Worm (Caenorhabditis elegans) whole organism, mixed stage, embryonic: ENCODE results near the gene gpa-4.

Source experiments
- ces-1 ChIP-seq: fragments of 150-350 bp; optimal IDR thresholded peaks from 2 replicates; lab custom pipeline; 2014; ENCODE audit warnings: missing biosample characterization, missing genetic modification reagents, missing genetic modification characterization
- elt-3 ChIP-seq: fragments of 150-350 bp; optimal IDR thresholded peaks from 2 replicates; lab custom pipeline; 2014; ENCODE audit warnings: missing biosample characterization, missing genetic modification characterization
- lin-32 ChIP-seq: fragments of 200-800 bp; sonication (Bioruptor generic); optimal IDR thresholded peaks from 2 replicates; lab custom pipeline; 2018; ENCODE audit warnings: mild to moderate bottlenecking, missing genetic modification characterization, missing compliant biosample characterization
- lsy-2 ChIP-seq: fragments of 150-350 bp; optimal IDR thresholded peaks from 2 replicates; lab custom pipeline; 2014; ENCODE audit warnings: missing biosample characterization, missing genetic modification characterization
- nhr-76 ChIP-seq: sonication (generic microtip); optimal IDR thresholded peaks from 2 replicates; lab custom pipeline; 2017; ENCODE audit warnings: missing biosample characterization, missing genetic modification characterization
- pha-4 ChIP-seq: fragments of 150-350 bp; optimal IDR thresholded peaks from 2 replicates; lab custom pipeline; 2018; ENCODE audit warnings: missing biosample characterization, missing genetic modification reagents, missing genetic modification characterization
- snpc-4 ChIP-seq: fragments of 150-350 bp; optimal IDR thresholded peaks from 2 replicates; lab custom pipeline; 2014; ENCODE audit warnings: missing biosample characterization, missing genetic modification characterization
- tbx-8 ChIP-seq: fragments of 200-800 bp; sonication (Bioruptor generic); optimal IDR thresholded peaks from 2 replicates; lab custom pipeline; 2018; ENCODE audit warnings: mild to moderate bottlenecking, missing genetic modification characterization, moderate library complexity, missing compliant biosample characterization
- unc-39 ChIP-seq: fragments of 150-350 bp; optimal IDR thresholded peaks from 2 replicates; lab custom pipeline; 2014; ENCODE audit warnings: missing biosample characterization, missing genetic modification characterization
- ztf-11 ChIP-seq: fragments of 150-350 bp; optimal IDR thresholded peaks from 2 replicates; lab custom pipeline; 2014; ENCODE audit warnings: missing biosample characterization, missing genetic modification characterization

- TF ChIP-seq lin-32 (GFP tag; lab: Kevin White, UChicago) (no peak), unc-39 (tag; lab: Kevin White, UChicago) (no peak), nhr-76 (tag; lab: Kevin White, UChicago) (no peak), pha-4 (tag; lab: Kevin White, UChicago) (no peak), tbx-8 (GFP tag; lab: Kevin White, UChicago) (no peak), lsy-2 (no peak), ztf-11 (tag; lab: Kevin White, UChicago) (no peak), snpc-4 (no peak), elt-3 (tag; lab: Kevin White, UChicago) (no peak), ces-1 (GFP tag; lab: Kevin White, UChicago) (no peak)
Observed at ce11 chrIV:420686-421085, 19.2 kb downstream of the gpa-4 start.
